Worm (Caenorhabditis elegans) whole organism, midembryonic: Measurements from ENCODE around the gene C52B9.19.

Experiments
- flt-1 ChIP-seq: fragments of 200-800 bp; sonication (Bioruptor generic); IDR thresholded peaks from 2 replicates; pipeline ENCODE4 v1.3.6; 2022; ENCODE audit warnings: missing genetic modification characterization, missing compliant biosample characterization
- ref-1 ChIP-seq: fragments of 200-800 bp; sonication (Bioruptor generic); conservative IDR thresholded peaks from 2 replicates; pipeline ENCODE4 v1.3.6; 2022; ENCODE audit warnings: missing genetic modification reagents, missing genetic modification characterization, missing compliant biosample characterization
- tab-1 ChIP-seq: fragments of 200-800 bp; sonication (Bioruptor generic); IDR thresholded peaks from 2 replicates; pipeline ENCODE4 v1.3.6; 2022; ENCODE audit warnings: missing genetic modification characterization, missing compliant biosample characterization
- ztf-23 ChIP-seq: fragments of 200-800 bp; sonication (Bioruptor generic); IDR thresholded peaks from 2 replicates; pipeline ENCODE4 v1.3.6; 2022; ENCODE audit warnings: missing genetic modification reagents, missing genetic modification characterization, missing compliant biosample characterization

- TF ChIP-seq flt-1 (no peak), ref-1 (GFP tag; lab: Robert Waterston, UW) (no peak), ztf-23 (GFP tag; lab: Robert Waterston, UW) (no peak), tab-1 (GFP tag; lab: Robert Waterston, UW) (no peak)
Observed at ce11 chrX:4284470-4284869, 2.1 kb downstream of the C52B9.19 start.
